Worm (Caenorhabditis elegans) whole organism, early embryonic: ENCODE data around the gene nhr-93.
"Not testable (repeated sequence)": the region's sequence is repeated elsewhere in the genome, so short reads cannot be mapped to it uniquely, and the experiment has no call there.

Experiments used
- B0310.2 ChIP-seq: sonication (generic microtip); optimal IDR thresholded peaks from 2 replicates; lab custom pipeline; 2016; ENCODE audit warnings: mild to moderate bottlenecking, missing genetic modification characterization, missing compliant biosample characterization
- ama-1 ChIP-seq: fragments of 150-350 bp; optimal IDR thresholded peaks from 2 replicates; lab custom pipeline; 2014
- flt-1 ChIP-seq: fragments of 200-800 bp; sonication (Bioruptor generic); IDR thresholded peaks from 2 replicates; pipeline ENCODE4 v1.3.6; 2022; ENCODE audit warnings: missing genetic modification characterization, missing compliant biosample characterization
- hmbx-1 ChIP-seq: sonication (generic microtip); optimal IDR thresholded peaks from 2 replicates; lab custom pipeline; 2016; ENCODE audit warnings: mild to moderate bottlenecking, missing genetic modification characterization, missing compliant biosample characterization
- pes-1 ChIP-seq: fragments of 200-800 bp; sonication (Bioruptor generic); IDR thresholded peaks from 2 replicates; pipeline ENCODE4 v1.3.6; 2022; ENCODE audit warnings: missing genetic modification reagents, missing genetic modification characterization, missing compliant biosample characterization
- tbx-37 ChIP-seq: fragments of 200-800 bp; sonication (Bioruptor generic); conservative IDR thresholded peaks from 2 replicates; pipeline ENCODE4 v1.3.6; 2022; ENCODE audit warnings: missing genetic modification reagents, missing genetic modification characterization, missing compliant biosample characterization
- tra-4 ChIP-seq: sonication (generic microtip); optimal IDR thresholded peaks from 2 replicates; lab custom pipeline; 2017; ENCODE audit warnings: missing genetic modification characterization, missing compliant biosample characterization

ce11 chrV:3570695-3571094 lies 32.5 kb upstream of the nhr-93 start, which contains the start of gene F40C5.2:
- TF ChIP-seq pes-1 (GFP tag; lab: Robert Waterston, UW); tbx-37; ama-1 (lab: Kevin White, UChicago); hmbx-1; B0310.2 (tag; lab: Kevin White, UChicago); tra-4 (tag; lab: Kevin White, UChicago); flt-1: not testable (repeated sequence)
